Worm (Caenorhabditis elegans) whole organism, late embryonic: Measurements from ENCODE around the gene M176.10.

Source experiments
- C08G9.2 ChIP-seq: sonication (generic microtip); optimal IDR thresholded peaks from 2 replicates; lab custom pipeline; 2016; ENCODE audit warnings: mild to moderate bottlenecking, missing genetic modification characterization, moderate library complexity, missing compliant biosample characterization
- ets-4 ChIP-seq: sonication (generic microtip); optimal IDR thresholded peaks from 2 replicates; lab custom pipeline; 2016; ENCODE audit warnings: missing genetic modification characterization, missing compliant biosample characterization
- pax-1 ChIP-seq: fragments of 150-350 bp; optimal IDR thresholded peaks from 2 replicates; lab custom pipeline; 2014; ENCODE audit warnings: missing biosample characterization, missing genetic modification characterization
- pros-1 ChIP-seq: fragments of 150-350 bp; optimal IDR thresholded peaks from 2 replicates; lab custom pipeline; 2014; ENCODE audit warnings: missing biosample characterization, missing genetic modification reagents, missing genetic modification characterization

ce11 chrII:9440060-9440459, 14.1 kb upstream of the M176.10 start, which contains the start of gene chil-17:
- TF ChIP-seq pros-1 (tag; lab: Kevin White, UChicago) (no peak), C08G9.2 (tag; lab: Kevin White, UChicago) (no peak), pax-1 (tag; lab: Kevin White, UChicago) (no peak), ets-4 (tag; lab: Kevin White, UChicago) (no peak)
